Comparison of ENCODE assay signal across 1 worm cellular context in genomic region chrIII:9667591-9668265, ce11.
TF ChIP-seq lines count a peak whose summit lies in the region.

Gene C07A9.9 (minus strand): TSS chrIII:9667641.

TF ChIP-seq in whole organism, L4 larva, 104 proteins besides CTCF, POLR2A, EP300 and RAD21 (continued from another document):
- no peak for TF ChIP-seq dmd-8 (GFP tag; IDR thresholded peaks at IDR 0.05; lab: Robert Waterston, UW)
- no peak for TF ChIP-seq duxl-1 (tag; optimal IDR thresholded peaks at IDR 0.05; lab: Kevin White, UChicago; ENCODE audit: poor library complexity)
- peak; percentile 80 for TF ChIP-seq nhr-48 (tag; optimal IDR thresholded peaks at IDR 0.05; lab: Kevin White, UChicago)
- TF ChIP-seq fkh-10 (GFP tag; optimal IDR thresholded peaks at IDR 0.05; lab: Kevin White, UChicago) = peak; percentile 59
- TF ChIP-seq D1046.2 (GFP tag; IDR thresholded peaks at IDR 0.05; lab: Robert Waterston, UW) = no peak
- no peak for TF ChIP-seq saeg-2 (GFP tag; IDR thresholded peaks at IDR 0.05; lab: Robert Waterston, UW)
- no peak for TF ChIP-seq F26F4.8 (GFP tag; conservative IDR thresholded peaks at IDR 0.05; lab: Robert Waterston, UW)
- peak; percentile 72 for TF ChIP-seq hmg-1.1 (GFP tag; IDR thresholded peaks at IDR 0.05; lab: Robert Waterston, UW)
- no peak for TF ChIP-seq attf-4 (tag; optimal IDR thresholded peaks at IDR 0.05; lab: Kevin White, UChicago)
- TF ChIP-seq ztf-7 (tag; optimal IDR thresholded peaks at IDR 0.05; lab: Kevin White, UChicago) = no peak
- peak; percentile 54 for TF ChIP-seq lin-38 (GFP tag; IDR thresholded peaks at IDR 0.05; lab: Robert Waterston, UW)
- TF ChIP-seq arid-1 (GFP tag; conservative IDR thresholded peaks at IDR 0.05; lab: Robert Waterston, UW) = peak; percentile 42; the same call in 1 of the 2 replicates
- no peak for TF ChIP-seq F10B5.3 (tag; optimal IDR thresholded peaks at IDR 0.05; lab: Kevin White, UChicago)
- TF ChIP-seq egl-27 (tag; optimal IDR thresholded peaks at IDR 0.05; lab: Kevin White, UChicago) = no peak
- peak; percentile 73 for TF ChIP-seq dve-1 (tag; optimal IDR thresholded peaks at IDR 0.05; lab: Kevin White, UChicago; ENCODE audit: insufficient read depth)
- TF ChIP-seq Y105C5A.15 (GFP tag; IDR thresholded peaks at IDR 0.05; lab: Robert Waterston, UW) = no peak
- TF ChIP-seq sdz-12 (GFP tag; optimal IDR thresholded peaks at IDR 0.05; lab: Kevin White, UChicago) = no peak
- no peak for TF ChIP-seq ceh-82 (tag; optimal IDR thresholded peaks at IDR 0.05; lab: Kevin White, UChicago)
- peak; percentile 59 for TF ChIP-seq nhr-11 (tag; optimal IDR thresholded peaks at IDR 0.05; lab: Kevin White, UChicago)
- no peak for TF ChIP-seq zfp-3 (GFP tag; conservative IDR thresholded peaks at IDR 0.05; lab: Robert Waterston, UW)
- no peak for TF ChIP-seq tra-1 (GFP tag; IDR thresholded peaks at IDR 0.05; lab: Robert Waterston, UW)
- no peak for TF ChIP-seq mxl-2 (GFP tag; conservative IDR thresholded peaks at IDR 0.05; lab: Robert Waterston, UW)
- TF ChIP-seq lir-3 (tag; optimal IDR thresholded peaks at IDR 0.05; lab: Kevin White, UChicago) = no peak
- TF ChIP-seq unc-39 (tag; optimal IDR thresholded peaks at IDR 0.05; lab: Kevin White, UChicago) = no peak
- no peak; the same call in 1 of the 2 replicates for TF ChIP-seq vab-7 (GFP tag; IDR thresholded peaks at IDR 0.05; lab: Robert Waterston, UW)
- TF ChIP-seq nhr-10 (tag; optimal IDR thresholded peaks at IDR 0.05; lab: Kevin White, UChicago) = no peak
- TF ChIP-seq unc-130 (GFP tag; optimal IDR thresholded peaks at IDR 0.05; lab: Kevin White, UChicago) = no peak
- TF ChIP-seq egl-43 (GFP tag; IDR thresholded peaks at IDR 0.05; lab: Robert Waterston, UW) = peak; percentile 76
- TF ChIP-seq T20F7.1 (GFP tag; optimal IDR thresholded peaks at IDR 0.05; lab: Kevin White, UChicago) = peak; percentile 67
- TF ChIP-seq pqm-1 (tag; optimal IDR thresholded peaks at IDR 0.05; lab: Kevin White, UChicago) = peak; percentile 63
- no peak for TF ChIP-seq fos-1 (tag; optimal IDR thresholded peaks at IDR 0.05; lab: Kevin White, UChicago)
- TF ChIP-seq nhr-28 (tag; optimal IDR thresholded peaks at IDR 0.05; lab: Kevin White, UChicago) = peak; percentile 75
- no peak for TF ChIP-seq lin-29 (GFP tag; IDR thresholded peaks at IDR 0.05; lab: Robert Waterston, UW)
- TF ChIP-seq daf-19 (GFP tag; conservative IDR thresholded peaks at IDR 0.05; lab: Robert Waterston, UW) = no peak
- TF ChIP-seq daf-16 (GFP tag; optimal IDR thresholded peaks at IDR 0.05; lab: Kevin White, UChicago) = peak in 1 of 2 experiments; percentile 35
- peak; percentile 85 for TF ChIP-seq daf-16 (tag; optimal IDR thresholded peaks at IDR 0.05; lab: Kevin White, UChicago)
- peak in 1 of 2 experiments; percentile 53 for TF ChIP-seq unc-62 (GFP tag; optimal IDR thresholded peaks at IDR 0.05 in 1 of 2; lab: Kevin White, UChicago)
- TF ChIP-seq unc-62 (tag; optimal IDR thresholded peaks at IDR 0.05; lab: Kevin White, UChicago) = no peak
- peak; percentile 52 for TF ChIP-seq spr-1 (tag; optimal IDR thresholded peaks at IDR 0.05; lab: Kevin White, UChicago)
- TF ChIP-seq F37D6.2 (tag; optimal IDR thresholded peaks at IDR 0.05; lab: Kevin White, UChicago) = peak; percentile 30
- no peak for TF ChIP-seq ZK337.2 (GFP tag; IDR thresholded peaks at IDR 0.05; lab: Robert Waterston, UW)
- peak; percentile 99 for TF ChIP-seq aha-1 (tag; lab: Kevin White, UChicago)
- peak; percentile 79 for TF ChIP-seq mep-1 (tag; optimal IDR thresholded peaks at IDR 0.05; lab: Kevin White, UChicago)
- TF ChIP-seq nhr-76 (tag; optimal IDR thresholded peaks at IDR 0.05; lab: Kevin White, UChicago) = no peak
- TF ChIP-seq nhr-77 (tag; optimal IDR thresholded peaks at IDR 0.05; lab: Kevin White, UChicago) = peak; percentile 2
TF ChIP-seq in whole organism, L4 larva: peak in this region for 43.
